Worm (Caenorhabditis elegans) whole organism, young adult: ENCODE measurements around the gene pygl-1.
"Not testable (repeated sequence)": the region's sequence is repeated elsewhere in the genome, so short reads cannot be mapped to it uniquely, and the experiment has no call there.

ENCODE experiments used
- B0336.3 ChIP-seq: fragments of 200-800 bp; sonication (Bioruptor generic); IDR thresholded peaks from 2 replicates; pipeline ENCODE4 v1.3.6; 2022; ENCODE audit warnings: missing genetic modification characterization, missing compliant biosample characterization
- D2030.7 ChIP-seq: fragments of 200-800 bp; sonication (Bioruptor generic); IDR thresholded peaks from 2 replicates; pipeline ENCODE4 v1.3.6; 2022; ENCODE audit warnings: missing genetic modification reagents, missing genetic modification characterization, missing compliant biosample characterization
- K11D2.4 ChIP-seq: fragments of 200-800 bp; sonication (Bioruptor generic); IDR thresholded peaks from 2 replicates; pipeline ENCODE4 v1.3.6; 2022; ENCODE audit warnings: missing genetic modification reagents, missing genetic modification characterization, missing compliant biosample characterization
- Y95B8A.8 ChIP-seq: fragments of 200-800 bp; sonication (Bioruptor generic); IDR thresholded peaks from 2 replicates; pipeline ENCODE4 v1.3.6; 2022; ENCODE audit warnings: missing genetic modification reagents, missing genetic modification characterization, missing compliant biosample characterization
- bed-2 ChIP-seq: fragments of 200-800 bp; sonication (Bioruptor generic); IDR thresholded peaks from 2 replicates; pipeline ENCODE4 v1.3.6; 2022; ENCODE audit warnings: missing genetic modification reagents, missing genetic modification characterization, missing compliant biosample characterization
- ccch-3 ChIP-seq: fragments of 200-800 bp; sonication (Bioruptor generic); optimal IDR thresholded peaks from 2 replicates; lab custom pipeline; 2018; ENCODE audit warnings: mild to moderate bottlenecking, missing genetic modification characterization, missing compliant biosample characterization
- ceh-91 ChIP-seq: fragments of 200-800 bp; sonication (Bioruptor generic); IDR thresholded peaks from 2 replicates; pipeline ENCODE4 v1.3.6; 2022; ENCODE audit warnings: missing genetic modification reagents, missing genetic modification characterization, missing compliant biosample characterization
- dpl-1 ChIP-seq: fragments of 150-350 bp; optimal IDR thresholded peaks from 2 replicates; lab custom pipeline; 2014; ENCODE audit warnings: missing biosample characterization, missing genetic modification reagents, missing genetic modification characterization
- egl-44 ChIP-seq: fragments of 200-800 bp; sonication (Bioruptor generic); IDR thresholded peaks from 2 replicates; pipeline ENCODE4 v1.3.6; 2022; ENCODE audit warnings: missing genetic modification reagents, missing genetic modification characterization, missing compliant biosample characterization
- fkh-3 ChIP-seq: sonication (generic microtip); optimal IDR thresholded peaks from 2 replicates; lab custom pipeline; 2016; ENCODE audit warnings: mild to moderate bottlenecking, missing genetic modification characterization, missing compliant biosample characterization
- him-1 ChIP-seq: sonication (generic microtip); optimal IDR thresholded peaks from 2 replicates; lab custom pipeline; 2016; ENCODE audit warnings: missing genotype, missing genetic modification reagents, missing genetic modification characterization, missing compliant biosample characterization
- hlh-26 ChIP-seq: fragments of 200-800 bp; sonication (Bioruptor generic); conservative IDR thresholded peaks from 2 replicates; pipeline ENCODE4 v1.3.6; 2022; ENCODE audit warnings: missing genetic modification reagents, missing genetic modification characterization, missing compliant biosample characterization
- hrde-1 ChIP-seq: sonication (generic microtip); optimal IDR thresholded peaks from 2 replicates; lab custom pipeline; 2016; ENCODE audit warnings: missing genetic modification characterization, mild to moderate bottlenecking, missing compliant biosample characterization, moderate library complexity, missing genotype, missing genetic modification reagents, borderline replicate concordance
- let-526 ChIP-seq: fragments of 200-800 bp; sonication (Bioruptor generic); IDR thresholded peaks from 2 replicates; pipeline ENCODE4 v1.3.6; 2022; ENCODE audit warnings: missing genetic modification reagents, missing genetic modification characterization, missing compliant biosample characterization
- lir-1 ChIP-seq: fragments of 200-800 bp; sonication (Bioruptor generic); conservative IDR thresholded peaks from 2 replicates; pipeline ENCODE4 v1.3.6; 2022; ENCODE audit warnings: missing genetic modification reagents, missing genetic modification characterization, missing compliant biosample characterization
- madf-10 ChIP-seq: sonication (generic microtip); optimal IDR thresholded peaks from 2 replicates; lab custom pipeline; 2016; ENCODE audit warnings: mild to moderate bottlenecking, missing genetic modification characterization, missing compliant biosample characterization
- mcd-1 ChIP-seq: fragments of 200-800 bp; sonication (Bioruptor generic); IDR thresholded peaks from 2 replicates; pipeline ENCODE4 v1.3.6; 2022; ENCODE audit warnings: missing genetic modification reagents, missing genetic modification characterization, missing compliant biosample characterization
- mes-4 ChIP-seq: sonication (generic microtip); optimal IDR thresholded peaks from 2 replicates; lab custom pipeline; 2016; ENCODE audit warnings: missing genotype, missing genetic modification characterization, missing compliant biosample characterization
- nhr-120 ChIP-seq: fragments of 200-800 bp; sonication (Bioruptor generic); IDR thresholded peaks from 2 replicates; pipeline ENCODE4 v1.3.6; 2022; ENCODE audit warnings: missing genetic modification characterization, missing compliant biosample characterization
- nhr-27 ChIP-seq: fragments of 200-800 bp; sonication (Bioruptor generic); optimal IDR thresholded peaks from 2 replicates; lab custom pipeline; 2018; ENCODE audit warnings: mild to moderate bottlenecking, missing genetic modification characterization, moderate library complexity, missing compliant biosample characterization
- sdz-38 ChIP-seq: sonication (generic microtip); optimal IDR thresholded peaks from 2 replicates; lab custom pipeline; 2016; ENCODE audit warnings: missing genotype, missing genetic modification characterization, missing compliant biosample characterization
- sea-2 ChIP-seq: fragments of 200-800 bp; sonication (Bioruptor generic); IDR thresholded peaks from 2 replicates; pipeline ENCODE4 v1.3.6; 2022; ENCODE audit warnings: missing genetic modification characterization, missing compliant biosample characterization
- snpc-1.1 ChIP-seq: sonication (generic microtip); optimal IDR thresholded peaks from 2 replicates; lab custom pipeline; 2017; ENCODE audit warnings: missing genetic modification characterization, mild to moderate bottlenecking, missing compliant biosample characterization, antibody characterized with exemption, moderate library complexity, missing genotype, missing genetic modification reagents; ENCODE audit not compliant: insufficient read depth
- snpc-3.4 ChIP-seq: sonication (generic microtip); optimal IDR thresholded peaks from 2 replicates; lab custom pipeline; 2017; ENCODE audit warnings: missing genetic modification characterization, mild to moderate bottlenecking, missing compliant biosample characterization, antibody characterized with exemption, moderate library complexity, missing genotype, missing genetic modification reagents
- snpc-4 ChIP-seq, 5 experiments: fragments of 150-350 bp in 1 of 5; sonication (generic microtip) in 4 of 5; optimal IDR thresholded peaks; 2 replicates each; lab custom pipeline; 2014 to 2018; ENCODE audit warnings: missing genetic modification characterization in 5 of 5, missing biosample characterization in 3 of 5, antibody characterized with exemption in 2 of 5, mild to moderate bottlenecking in 2 of 5, missing compliant biosample characterization in 2 of 5, missing genotype in 2 of 5, moderate library complexity in 2 of 5, missing genetic modification reagents in 1 of 5
- unc-130 ChIP-seq: sonication (generic microtip); optimal IDR thresholded peaks from 2 replicates; lab custom pipeline; 2016; ENCODE audit warnings: missing genetic modification reagents, missing genetic modification characterization, missing compliant biosample characterization
- unc-62 ChIP-seq: fragments of 150-350 bp; optimal IDR thresholded peaks from 2 replicates; lab custom pipeline; 2014; ENCODE audit warnings: missing biosample characterization, missing genetic modification reagents, missing genetic modification characterization
- xnd-1 ChIP-seq: sonication (generic microtip); optimal IDR thresholded peaks from 2 replicates; lab custom pipeline; 2016; ENCODE audit warnings: missing genotype, missing genetic modification reagents, missing genetic modification characterization, missing compliant biosample characterization
- zfh-2 ChIP-seq: fragments of 200-800 bp; sonication (Bioruptor generic); conservative IDR thresholded peaks from 2 replicates; pipeline ENCODE4 v1.3.6; 2022; ENCODE audit warnings: missing genetic modification reagents, missing genetic modification characterization, missing compliant biosample characterization
- zim-3 ChIP-seq: sonication (generic microtip); optimal IDR thresholded peaks from 2 replicates; lab custom pipeline; 2017; ENCODE audit warnings: mild to moderate bottlenecking, missing genetic modification characterization, moderate library complexity, missing compliant biosample characterization
- ztf-18 ChIP-seq: sonication (generic microtip); optimal IDR thresholded peaks from 2 replicates; lab custom pipeline; 2016; ENCODE audit warnings: missing genotype, mild to moderate bottlenecking, missing genetic modification characterization, missing compliant biosample characterization
- ztf-28 ChIP-seq: fragments of 200-800 bp; sonication (Bioruptor generic); IDR thresholded peaks from 2 replicates; pipeline ENCODE4 v1.3.6; 2022; ENCODE audit warnings: missing genetic modification reagents, missing genetic modification characterization, missing compliant biosample characterization
- ztf-3 ChIP-seq: fragments of 200-800 bp; sonication (Bioruptor generic); optimal IDR thresholded peaks from 2 replicates; lab custom pipeline; 2018; ENCODE audit warnings: mild to moderate bottlenecking, missing genetic modification characterization, missing compliant biosample characterization

pygl-1 gene

DNA sequence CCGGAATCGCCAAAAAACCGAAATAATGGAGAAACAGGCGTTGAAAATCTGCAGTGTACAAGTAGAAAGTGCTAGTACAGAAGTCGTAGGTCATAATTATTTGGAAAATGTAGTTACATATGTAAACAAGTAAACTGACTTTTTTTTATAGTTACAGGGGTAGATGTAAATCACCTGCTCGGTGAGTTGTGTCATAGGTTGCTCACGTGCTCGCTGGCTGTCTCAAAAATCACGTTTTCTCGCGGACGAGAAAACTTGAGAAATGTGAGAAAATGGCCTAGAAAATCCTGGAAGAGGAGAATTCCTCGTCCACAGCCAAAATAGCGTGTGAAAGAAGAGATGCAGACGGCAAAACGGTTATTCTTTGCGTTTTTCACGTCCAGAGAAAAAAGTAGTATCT lies 18.2 kb downstream of the pygl-1 start, which contains the start of gene srh-212:
TSS of gene srh-212 (minus strand) at position 101 of the 400 bp plus-strand sequence.
- TF ChIP-seq fkh-3 (tag; lab: Kevin White, UChicago); K11D2.4 (GFP tag; lab: Robert Waterston, UW); him-1 (tag; lab: Kevin White, UChicago): not testable (repeated sequence)

- TF ChIP-seq mes-4 = no peak
- no peak for TF ChIP-seq snpc-1.1 (tag; lab: Kevin White, UChicago)
- no peak for TF ChIP-seq unc-130 (GFP tag; lab: Kevin White, UChicago)
- TF ChIP-seq unc-62 (GFP tag; lab: Kevin White, UChicago) = no peak
- no peak for TF ChIP-seq sdz-38 (tag; lab: Kevin White, UChicago)
- no peak for TF ChIP-seq D2030.7 (GFP tag; lab: Robert Waterston, UW)
- TF ChIP-seq ztf-28 (GFP tag; lab: Robert Waterston, UW) = no peak
- no peak for TF ChIP-seq madf-10 (tag; lab: Kevin White, UChicago)
- TF ChIP-seq zim-3 (tag; lab: Kevin White, UChicago) = no peak
- TF ChIP-seq xnd-1 = no peak
- no peak for TF ChIP-seq nhr-27 (tag; lab: Kevin White, UChicago)
- TF ChIP-seq snpc-4 (GFP tag; optimal IDR thresholded peaks at IDR 0.05; lab: Kevin White, UChicago) = no peak
- TF ChIP-seq snpc-4 (tag; optimal IDR thresholded peaks at IDR 0.05; lab: Kevin White, UChicago) = no peak
- TF ChIP-seq hlh-26 (GFP tag; lab: Robert Waterston, UW) = no peak
- TF ChIP-seq Y95B8A.8 (GFP tag; lab: Robert Waterston, UW) = no peak
Measured at ce11 chrV:3600570-3600969, 21.7 kb downstream of the pygl-1 start, which contains the start of gene T22F3.7. Gene T22F3.7, minus strand, starts transcription at chrV:3600670.

DNA sequence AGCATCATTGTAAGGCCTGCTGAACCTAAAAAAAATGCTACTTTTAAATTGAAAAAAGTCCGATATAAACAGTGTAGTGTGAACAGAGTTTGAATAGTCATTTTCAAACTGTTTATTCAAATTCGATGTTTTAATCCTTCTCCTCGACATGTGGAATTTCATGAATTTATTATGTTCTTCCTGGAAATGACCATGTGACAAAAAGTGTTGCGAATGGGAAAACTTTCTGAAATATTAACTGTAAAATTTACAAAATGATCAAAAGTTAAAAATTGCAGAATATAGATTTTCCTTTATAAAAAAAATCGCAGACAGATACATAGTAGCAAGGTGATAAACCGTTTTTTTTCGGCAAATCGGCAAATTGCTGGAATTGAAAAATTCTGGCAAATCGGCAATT lies 26.5 kb downstream of the pygl-1 start, which contains the start of gene T22F3.8:
TSS of gene T22F3.8 (minus strand) at position 101 of the 400 bp plus-strand sequence.
- TF ChIP-seq mcd-1 (GFP tag; lab: Robert Waterston, UW) (no peak), ccch-3 (no peak), Y95B8A.8 (GFP tag; lab: Robert Waterston, UW) (no peak), bed-2 (no peak), zfh-2 (GFP tag; lab: Robert Waterston, UW) (no peak), snpc-3.4 (tag; lab: Kevin White, UChicago) (no peak), ztf-3 (no peak), ztf-18 (no peak), nhr-120 (no peak), B0336.3 (GFP tag; lab: Robert Waterston, UW) (no peak)

DNA sequence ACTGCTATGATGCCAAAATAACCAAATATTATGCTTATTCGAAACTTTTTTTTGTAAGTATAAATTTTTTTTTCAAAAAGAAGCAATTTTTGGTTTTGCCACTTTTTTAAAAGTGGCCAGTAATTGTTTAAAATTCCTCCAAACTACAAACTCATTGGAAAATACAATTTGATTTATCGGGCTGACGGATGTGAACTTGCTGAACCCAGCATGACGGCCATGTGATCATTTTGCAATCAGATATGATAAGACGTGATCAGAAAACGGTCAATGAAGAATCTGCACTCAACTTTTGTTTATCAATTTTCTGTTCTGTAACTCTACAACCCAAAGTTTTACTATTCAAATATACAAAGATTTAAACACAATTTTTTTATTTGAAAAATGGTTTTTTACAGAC lies 27.6 kb downstream of the pygl-1 start:
- TF ChIP-seq dpl-1 (GFP tag; lab: Kevin White, UChicago) (no peak), egl-44 (GFP tag; lab: Robert Waterston, UW) (no peak), lir-1 (GFP tag; lab: Robert Waterston, UW) (no peak), ceh-91 (GFP tag; lab: Robert Waterston, UW) (no peak), let-526 (GFP tag; lab: Robert Waterston, UW) (no peak), sea-2 (GFP tag; lab: Robert Waterston, UW) (no peak), hrde-1 (tag; lab: Kevin White, UChicago) (no peak)
